Worm (Caenorhabditis elegans) whole organism, young adult: ENCODE measurements around the gene ZK1240.3.

Experiments
- F49E8.2 ChIP-seq: sonication (generic microtip); optimal IDR thresholded peaks from 3 replicates; lab custom pipeline; 2017; ENCODE audit warnings: missing genetic modification characterization, mild to moderate bottlenecking, missing compliant biosample characterization, antibody characterized with exemption, moderate library complexity; ENCODE audit not compliant: insufficient read depth
- K12H6.12 ChIP-seq: fragments of 200-800 bp; sonication (Bioruptor generic); optimal IDR thresholded peaks from 2 replicates; lab custom pipeline; 2018; ENCODE audit warnings: mild to moderate bottlenecking, missing genetic modification characterization, missing compliant biosample characterization
- Y53G8AR.9 ChIP-seq: fragments of 200-800 bp; sonication (Bioruptor generic); conservative IDR thresholded peaks from 2 replicates; pipeline ENCODE4 v1.3.6; 2022; ENCODE audit warnings: missing genetic modification reagents, missing genetic modification characterization, missing compliant biosample characterization
- ama-1 ChIP-seq, 3 experiments: fragments of 150-350 bp in 1 of 3; sonication (generic microtip) in 2 of 3; optimal IDR thresholded peaks; 2 replicates each; lab custom pipeline; 2014 to 2018; ENCODE audit warnings: missing biosample characterization in 2 of 3, missing genetic modification characterization in 2 of 3, missing genetic modification reagents in 2 of 3
- bed-1 ChIP-seq: fragments of 200-800 bp; sonication (Bioruptor generic); IDR thresholded peaks from 2 replicates; pipeline ENCODE4 v1.3.6; 2022; ENCODE audit warnings: missing genetic modification reagents, missing genetic modification characterization, missing compliant biosample characterization
- dpff-1 ChIP-seq: sonication (generic microtip); optimal IDR thresholded peaks from 2 replicates; lab custom pipeline; 2017; ENCODE audit warnings: mild to moderate bottlenecking, missing genetic modification characterization, missing compliant biosample characterization
- dpl-1 ChIP-seq: fragments of 150-350 bp; optimal IDR thresholded peaks from 2 replicates; lab custom pipeline; 2014; ENCODE audit warnings: missing biosample characterization, missing genetic modification reagents, missing genetic modification characterization
- lin-40 ChIP-seq: sonication (generic microtip); optimal IDR thresholded peaks from 2 replicates; lab custom pipeline; 2016; ENCODE audit warnings: missing genetic modification characterization, mild to moderate bottlenecking, missing compliant biosample characterization, missing genotype, missing genetic modification reagents
- somi-1 ChIP-seq: fragments of 200-800 bp; sonication (Bioruptor generic); optimal IDR thresholded peaks from 2 replicates; lab custom pipeline; 2018; ENCODE audit warnings: mild to moderate bottlenecking, missing genetic modification characterization, missing compliant biosample characterization
- ztf-25 ChIP-seq: fragments of 200-800 bp; sonication (Bioruptor generic); IDR thresholded peaks from 2 replicates; pipeline ENCODE4 v1.3.6; 2022; ENCODE audit warnings: missing genetic modification reagents, missing genetic modification characterization, missing compliant biosample characterization

ce11 chrII:2335572-2335971 is 15.4 kb downstream of the ZK1240.3 start, which contains the start of gene F43C11.7:
- no peak for TF ChIP-seq ztf-25 (GFP tag; lab: Robert Waterston, UW)
- TF ChIP-seq ama-1 (optimal IDR thresholded peaks at IDR 0.05; lab: Kevin White, UChicago), result no peak
- no peak for TF ChIP-seq ama-1 (GFP tag; optimal IDR thresholded peaks at IDR 0.05; lab: Kevin White, UChicago)
- TF ChIP-seq somi-1 (GFP tag; lab: Kevin White, UChicago), result no peak
- TF ChIP-seq lin-40, result no peak
- TF ChIP-seq dpff-1 (tag; lab: Kevin White, UChicago), result no peak
- no peak for TF ChIP-seq F49E8.2 (tag; lab: Kevin White, UChicago)
- no peak for TF ChIP-seq Y53G8AR.9 (GFP tag; lab: Robert Waterston, UW)
- no peak for TF ChIP-seq K12H6.12 (tag; lab: Kevin White, UChicago)
- TF ChIP-seq bed-1 (GFP tag; lab: Robert Waterston, UW), result no peak
- TF ChIP-seq dpl-1 (GFP tag; lab: Kevin White, UChicago), result no peak
